Fruit fly (Drosophila melanogaster): Measurements from ENCODE around the gene parvin.

parvin gene

dm6 chrX:19712898-19713627, 32.8 kb upstream of the parvin start, which contains the start of gene meso18E:
meso18E (minus strand) TSS chrX:19713045.
- TF ChIP-seq eg (GFP tag; IDR thresholded peaks at IDR 0.05) (0 out of 3 replicates have a peak, but pooled peaks have one; percentile 7), svp (GFP tag) (peak; percentile 79), Eip93F (GFP tag; optimal IDR thresholded peaks at IDR 0.05) (no peak), ss (GFP tag; optimal IDR thresholded peaks at IDR 0.05) (no peak), Lpt (GFP tag; optimal IDR thresholded peaks at IDR 0.05) (no peak), CG16779 (tag; optimal IDR thresholded peaks at IDR 0.05) (no peak), OdsH (GFP tag; optimal IDR thresholded peaks at IDR 0.05) (no peak), Sox14 (GFP tag; optimal IDR thresholded peaks at IDR 0.05) (no peak), dsx (GFP tag; optimal IDR thresholded peaks at IDR 0.05; ENCODE audit: poor library complexity, severe bottlenecking) (no peak), Eip78C (GFP tag) (peak; percentile 40)

- TF ChIP-seq CG1621 (tag; optimal IDR thresholded peaks at IDR 0.05) = no peak
- TF ChIP-seq CG6163 (GFP tag; IDR thresholded peaks at IDR 0.05) = no peak
- TF ChIP-seq CG6808 (GFP tag; optimal IDR thresholded peaks at IDR 0.05) = no peak
- no peak for TF ChIP-seq fd85E (GFP tag; optimal IDR thresholded peaks at IDR 0.05)
- no peak for TF ChIP-seq acj6 (GFP tag; optimal IDR thresholded peaks at IDR 0.05)
- TF ChIP-seq svp (GFP tag) = peak; percentile 71
- no peak for TF ChIP-seq salr (GFP tag; optimal IDR thresholded peaks at IDR 0.05)
- no peak for TF ChIP-seq spab (GFP tag; optimal IDR thresholded peaks at IDR 0.05)
These were observed 31.0 kb upstream of the parvin start for dm6 chrX:19714816-19715215.

dm6 chrX:19716325-19716917, 29.4 kb upstream of the parvin start:
- TF ChIP-seq CG10631 (GFP tag; optimal IDR thresholded peaks at IDR 0.05) = peak; percentile 5
- TF ChIP-seq svp (GFP tag) = peak; percentile 45
- peak; percentile 40 for TF ChIP-seq Eip78C (GFP tag)
- no peak for TF ChIP-seq Met (GFP tag; optimal IDR thresholded peaks at IDR 0.05)

- TF ChIP-seq Met (GFP tag; optimal IDR thresholded peaks at IDR 0.05) (no peak), fkh (GFP tag; optimal IDR thresholded peaks at IDR 0.05) (no peak), svp (GFP tag) (peak; percentile 17), CG34406 (GFP tag; optimal IDR thresholded peaks at IDR 0.05) (no peak), CG15336 (GFP tag; IDR thresholded peaks at IDR 0.05) (no peak), CG1621 (tag; optimal IDR thresholded peaks at IDR 0.05) (no peak), Sox15 (GFP tag; optimal IDR thresholded peaks at IDR 0.05) (no peak)
These were observed 28.8 kb upstream of the parvin start for dm6 chrX:19717041-19717440.

- TF ChIP-seq ss (GFP tag; optimal IDR thresholded peaks at IDR 0.05) (peak in 1 of 2 experiments; percentile 35), svp (GFP tag) (peak; percentile 10), CG6808 (GFP tag; optimal IDR thresholded peaks at IDR 0.05) (no peak)
These were observed 27.6 kb upstream of the parvin start, which contains the start of gene CG12531 for dm6 chrX:19717988-19718973. CG12531 (plus strand) TSS chrX:19718923.

- no peak for TF ChIP-seq svp (GFP tag)
- no peak for TF ChIP-seq CG8632 (GFP tag; optimal IDR thresholded peaks at IDR 0.05)
- TF ChIP-seq CG10631 (GFP tag; optimal IDR thresholded peaks at IDR 0.05) = no peak
- TF ChIP-seq CG11902 (GFP tag; optimal IDR thresholded peaks at IDR 0.05) = no peak
- no peak for TF ChIP-seq vri (GFP tag; optimal IDR thresholded peaks at IDR 0.05)
- no peak for TF ChIP-seq Gug (GFP tag; IDR thresholded peaks at IDR 0.05)
- no peak for TF ChIP-seq CG3032 (tag; optimal IDR thresholded peaks at IDR 0.05)
- no peak for TF ChIP-seq CG3919 (GFP tag; optimal IDR thresholded peaks at IDR 0.05)
- no peak for TF ChIP-seq eg (GFP tag; IDR thresholded peaks at IDR 0.05)
- TF ChIP-seq Eip93F (GFP tag; optimal IDR thresholded peaks at IDR 0.05) = no peak
- TF ChIP-seq CG8119 (GFP tag; IDR thresholded peaks at IDR 0.05) = no peak
These were observed 15.0 kb upstream of the parvin start, which contains the start of gene AP-1-2beta for dm6 chrX:19730844-19731243. AP-1-2beta (plus strand) TSS chrX:19731004.

All from whole organism, prepupa.